Fruit fly (Drosophila melanogaster): ENCODE measurements around the gene sty.

The sty gene

DNA sequence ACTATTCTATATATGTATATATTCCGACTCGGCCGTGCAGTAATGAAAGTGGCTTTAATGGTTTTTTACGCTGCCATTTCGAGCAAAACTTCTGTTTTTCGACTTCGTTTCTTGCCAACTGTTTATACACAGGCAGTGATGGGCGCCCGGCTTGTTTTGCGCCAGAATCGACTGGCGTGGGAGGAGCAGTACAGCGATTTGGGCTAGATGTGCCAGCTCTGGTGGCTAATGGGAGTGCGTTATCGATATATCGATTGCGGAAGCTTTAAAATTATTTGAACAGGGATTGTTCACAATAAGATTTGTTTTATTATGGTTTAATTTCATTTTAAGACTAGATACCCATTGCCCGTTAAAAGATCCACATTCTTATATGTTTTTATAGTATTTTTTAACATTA lies 46.4 kb upstream of the sty start, which contains the start of gene CG14971 (continued):
- TF ChIP-seq CG13775 (GFP tag; optimal IDR thresholded peaks at IDR 0.05) (peak; percentile 22), toy (GFP tag; IDR thresholded peaks at IDR 0.05) (no peak), ham (GFP tag; IDR thresholded peaks at IDR 0.05) (no peak), jumu (GFP tag; optimal IDR thresholded peaks at IDR 0.05) (peak; percentile 47), bsh (GFP tag; optimal IDR thresholded peaks at IDR 0.05) (peak in 1 of 2 experiments; percentile 8), CG33557 (GFP tag; optimal IDR thresholded peaks at IDR 0.05) (no peak), CG5180 (GFP tag; optimal IDR thresholded peaks at IDR 0.05) (no peak), NK7.1 (GFP tag; optimal IDR thresholded peaks at IDR 0.05) (no peak), fu2 (GFP tag; optimal IDR thresholded peaks at IDR 0.05) (peak; percentile 38), tup (GFP tag; optimal IDR thresholded peaks at IDR 0.05) (no peak), CHES-1-like (GFP tag; optimal IDR thresholded peaks at IDR 0.05) (peak; percentile 49), tgo (GFP tag; IDR thresholded peaks at IDR 0.05) (no peak), onecut (GFP tag; IDR thresholded peaks at IDR 0.05) (no peak; the same call in none of the 2 replicates), BtbVII (GFP tag; optimal IDR thresholded peaks at IDR 0.05) (no peak), CG10366 (GFP tag; IDR thresholded peaks at IDR 0.05) (no peak), CG10274 (GFP tag; optimal IDR thresholded peaks at IDR 0.05) (no peak), CG9797 (GFP tag; optimal IDR thresholded peaks at IDR 0.05) (peak; percentile 38), CG30431 (GFP tag; optimal IDR thresholded peaks at IDR 0.05) (no peak), CG8281 (tag; optimal IDR thresholded peaks at IDR 0.05) (no peak), CG10543 (GFP tag; optimal IDR thresholded peaks at IDR 0.05) (peak; percentile 23), stwl (tag; optimal IDR thresholded peaks at IDR 0.05) (peak; percentile 74), prd (optimal IDR thresholded peaks at IDR 0.05) (no peak), prd (GFP tag; IDR thresholded peaks at IDR 0.05) (peak; percentile 47; the same call in 2 of the 3 replicates), Mrtf (GFP tag; IDR thresholded peaks at IDR 0.05) (no peak), dysf (GFP tag; IDR thresholded peaks at IDR 0.05) (no peak), Dbx (GFP tag; IDR thresholded peaks at IDR 0.05) (peak; percentile 46; the same call in 2 of the 3 replicates), Deaf1 (tag; optimal IDR thresholded peaks at IDR 0.05) (no peak), CG34376 (GFP tag; optimal IDR thresholded peaks at IDR 0.05) (peak; percentile 33), trh (GFP tag; optimal IDR thresholded peaks at IDR 0.05) (no peak), rib (GFP tag; IDR thresholded peaks at IDR 0.05) (0 out of 2 replicates have a peak, but pooled peaks have one; percentile 18), CG1529 (GFP tag; optimal IDR thresholded peaks at IDR 0.05) (no peak), wek (GFP tag; optimal IDR thresholded peaks at IDR 0.05) (no peak), Camta (GFP tag; optimal IDR thresholded peaks at IDR 0.05) (peak; percentile 3), Nf-YC (tag; optimal IDR thresholded peaks at IDR 0.05) (no peak), Fer1 (GFP tag; optimal IDR thresholded peaks at IDR 0.05) (peak; percentile 39), al (GFP tag; IDR thresholded peaks at IDR 0.05) (0 out of 2 replicates have a peak, but pooled peaks have one; percentile 24), kah (GFP tag; optimal IDR thresholded peaks at IDR 0.05) (no peak), Dip3 (GFP tag; optimal IDR thresholded peaks at IDR 0.05) (peak; percentile 39), Hr51 (GFP tag; optimal IDR thresholded peaks at IDR 0.05) (peak in 1 of 2 experiments; percentile 35), Atf-2 (GFP tag; optimal IDR thresholded peaks at IDR 0.05) (no peak), CG16779 (GFP tag; IDR thresholded peaks at IDR 0.05) (no peak), Fer3 (tag; optimal IDR thresholded peaks at IDR 0.05) (no peak), CG8290 (GFP tag; optimal IDR thresholded peaks at IDR 0.05) (peak; percentile 26), CG8290 (tag; optimal IDR thresholded peaks at IDR 0.05) (peak in 1 of 2 experiments; percentile 88), Kr (GFP tag; optimal IDR thresholded peaks at IDR 0.05) (no peak), sob (GFP tag; IDR thresholded peaks at IDR 0.05) (peak; percentile 50; the same call in 1 of the 2 replicates), unc-4 (GFP tag; IDR thresholded peaks at IDR 0.05; ENCODE audit: partially characterized antibody) (peak; percentile 85), CG32772 (GFP tag; IDR thresholded peaks at IDR 0.05) (no peak), CG15479 (GFP tag; optimal IDR thresholded peaks at IDR 0.05) (no peak), CG18011 (GFP tag; optimal IDR thresholded peaks at IDR 0.05) (no peak), CG2129 (GFP tag; IDR thresholded peaks at IDR 0.05; ENCODE audit: partially characterized antibody) (peak; percentile 66)
